Fruit fly (Drosophila melanogaster) whole organism, pupa: ENCODE measurements around the gene pot.

Source experiments
- CG12605 ChIP-seq: fragments of 200-800 bp; sonication (Bioruptor generic); IDR thresholded peaks from 2 replicates; pipeline ENCODE4 v1.3.6; 2022; ENCODE audit warnings: missing biosample characterization, missing genetic modification characterization
- CG13204 ChIP-seq: fragments of 200-800 bp; sonication (Bioruptor generic); optimal IDR thresholded peaks from 2 replicates; lab custom pipeline; 2018; ENCODE audit warnings: missing biosample characterization, mild to moderate bottlenecking, missing genetic modification characterization, moderate library complexity
- CG14655 ChIP-seq: fragments of 200-800 bp; sonication (Bioruptor generic); optimal IDR thresholded peaks from 3 replicates; lab custom pipeline; 2017; ENCODE audit warnings: mild to moderate bottlenecking, missing biosample characterization, missing genetic modification reagents, missing genetic modification characterization
- CG8159 ChIP-seq: fragments of 200-800 bp; sonication (Bioruptor generic); optimal IDR thresholded peaks from 3 replicates; lab custom pipeline; 2018; ENCODE audit warnings: missing biosample characterization, mild to moderate bottlenecking, missing genetic modification characterization, moderate library complexity

DNA sequence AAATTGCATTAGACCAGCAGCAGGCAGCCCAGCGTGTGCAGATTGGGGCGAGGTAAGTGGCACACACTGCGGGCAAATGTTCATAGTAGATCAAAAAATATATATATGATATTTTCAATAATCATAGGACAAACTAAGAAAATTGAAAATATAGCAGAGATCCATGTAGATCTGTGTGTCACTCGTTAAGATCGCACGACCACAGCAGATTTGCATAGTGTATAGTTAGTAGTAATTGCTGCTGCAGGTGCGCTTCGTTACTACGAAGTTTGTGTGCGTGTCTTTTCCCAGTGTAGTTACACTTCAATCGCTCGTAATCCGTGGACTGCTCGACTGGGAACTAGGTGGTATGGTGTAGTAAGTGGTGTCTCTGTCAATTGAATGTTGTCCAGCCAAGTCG is 39.9 kb downstream of the pot start, which contains the start of gene CG10352:
- TF ChIP-seq CG12605 (GFP tag; lab: Robert Waterston, UW) (no peak), CG8159 (no peak), CG14655 (GFP tag; lab: Kevin White, UChicago) (no peak), CG13204 (GFP tag; lab: Kevin White, UChicago) (no peak)
